Fruit fly (Drosophila melanogaster) whole organism, embryonic: Measurements from ENCODE around the gene c12.2.
A peak's percentile ranks its signal among the peaks of the same experiment; 100 is the strongest.

Experiments
- Antp ChIP-seq: fragments of 200-800 bp; sonication (Bioruptor generic); optimal IDR thresholded peaks from 3 replicates; lab custom pipeline; 2016; ENCODE audit warnings: missing biosample characterization, missing genetic modification characterization
- Blimp-1 ChIP-seq: fragments of 200-800 bp; sonication (Bioruptor generic); optimal IDR thresholded peaks from 3 replicates; lab custom pipeline; 2018; ENCODE audit warnings: missing biosample characterization, missing genetic modification characterization, mild to moderate bottlenecking, moderate library complexity, missing genetic modification reagents
- C15 ChIP-seq: fragments of 200-800 bp; sonication (Bioruptor generic); IDR thresholded peaks from 3 replicates; pipeline ENCODE4 v1.3.6; 2022; ENCODE audit warnings: missing biosample characterization, missing genetic modification characterization
- CG15514 ChIP-seq: fragments of 200-800 bp; sonication (Bioruptor generic); optimal IDR thresholded peaks from 3 replicates; lab custom pipeline; 2017; ENCODE audit warnings: missing biosample characterization, missing genetic modification characterization, mild to moderate bottlenecking, moderate library complexity, missing genetic modification reagents
- CG1603 ChIP-seq: fragments of 200-800 bp; sonication (Bioruptor generic); optimal IDR thresholded peaks from 2 replicates; lab custom pipeline; 2019; ENCODE audit warnings: missing biosample characterization, mild to moderate bottlenecking, missing genetic modification characterization, moderate library complexity
- CG17359 ChIP-seq: fragments of 200-800 bp; sonication (Bioruptor generic); optimal IDR thresholded peaks from 3 replicates; lab custom pipeline; 2018; ENCODE audit warnings: missing biosample characterization, mild to moderate bottlenecking, missing genetic modification characterization, moderate library complexity
- CG2116 ChIP-seq: fragments of 200-800 bp; sonication (Bioruptor generic); optimal IDR thresholded peaks from 3 replicates; lab custom pipeline; 2018; ENCODE audit warnings: missing biosample characterization, mild to moderate bottlenecking, missing genetic modification characterization
- CG2120 ChIP-seq: fragments of 200-800 bp; sonication (Bioruptor generic); optimal IDR thresholded peaks from 3 replicates; lab custom pipeline; 2016; ENCODE audit warnings: missing biosample characterization, missing genetic modification characterization
- CG2129 ChIP-seq: fragments of 200-800 bp; sonication (Bioruptor generic); IDR thresholded peaks from 2 replicates; pipeline ENCODE4 v1.3.6; 2022; ENCODE audit warnings: missing biosample characterization, missing genetic modification characterization; ENCODE audit not compliant: partially characterized antibody
- CG2199 ChIP-seq: fragments of 200-800 bp; sonication (Bioruptor generic); IDR thresholded peaks from 3 replicates; pipeline ENCODE4 v1.3.6; 2022; ENCODE audit warnings: missing biosample characterization, missing genetic modification characterization
- CG34376 ChIP-seq: fragments of 200-800 bp; sonication (Bioruptor generic); optimal IDR thresholded peaks from 2 replicates; lab custom pipeline; 2018; ENCODE audit warnings: missing biosample characterization, mild to moderate bottlenecking, missing genetic modification characterization
- CG3847 ChIP-seq: fragments of 200-800 bp; sonication (Bioruptor generic); IDR thresholded peaks from 2 replicates; pipeline ENCODE4 v1.3.6; 2022; ENCODE audit warnings: missing biosample characterization, missing genetic modification characterization
- CG4617 ChIP-seq: fragments of 200-800 bp; sonication (Bioruptor generic); optimal IDR thresholded peaks from 3 replicates; lab custom pipeline; 2016; ENCODE audit warnings: missing biosample characterization, missing genetic modification characterization, borderline replicate concordance
- CG5180 ChIP-seq: fragments of 200-800 bp; sonication (Bioruptor generic); optimal IDR thresholded peaks from 3 replicates; lab custom pipeline; 2017; ENCODE audit warnings: missing biosample characterization, missing genetic modification characterization, mild to moderate bottlenecking, moderate library complexity, missing genetic modification reagents
- CG5245 ChIP-seq: fragments of 200-800 bp; sonication (Bioruptor generic); optimal IDR thresholded peaks from 3 replicates; lab custom pipeline; 2016; ENCODE audit warnings: missing biosample characterization, missing genetic modification characterization
- CG9437 ChIP-seq: fragments of 200-800 bp; sonication (Bioruptor generic); optimal IDR thresholded peaks from 2 replicates; lab custom pipeline; 2018; ENCODE audit warnings: missing biosample characterization, mild to moderate bottlenecking, missing genetic modification characterization
- CHES-1-like ChIP-seq: fragments of 200-800 bp; sonication (Bioruptor generic); optimal IDR thresholded peaks from 2 replicates; lab custom pipeline; 2016; ENCODE audit warnings: missing biosample characterization, missing genetic modification characterization
- Camta ChIP-seq: fragments of 200-800 bp; sonication (Bioruptor generic); optimal IDR thresholded peaks from 2 replicates; lab custom pipeline; 2016; ENCODE audit warnings: missing biosample characterization, missing genetic modification characterization
- Chrac-16 ChIP-seq: fragments of 200-800 bp; sonication (Bioruptor generic); optimal IDR thresholded peaks from 3 replicates; lab custom pipeline; 2016; ENCODE audit warnings: missing biosample characterization, missing genetic modification characterization
- CrebB ChIP-seq: fragments of 200-800 bp; sonication (Bioruptor generic); optimal IDR thresholded peaks from 3 replicates; lab custom pipeline; 2018; ENCODE audit warnings: missing biosample characterization, mild to moderate bottlenecking, missing genetic modification characterization
- Dad ChIP-seq: fragments of 200-800 bp; sonication (Bioruptor generic); optimal IDR thresholded peaks from 3 replicates; lab custom pipeline; 2016; ENCODE audit warnings: missing biosample characterization, missing genetic modification characterization
- Elba2 ChIP-seq: fragments of 200-800 bp; sonication (Bioruptor generic); optimal IDR thresholded peaks from 3 replicates; lab custom pipeline; 2016; ENCODE audit warnings: missing biosample characterization, missing genetic modification characterization
- Ets97D ChIP-seq: fragments of 200-800 bp; sonication (Bioruptor generic); optimal IDR thresholded peaks from 3 replicates; lab custom pipeline; 2016; ENCODE audit warnings: missing biosample characterization, missing genetic modification characterization
- Kr ChIP-seq: fragments of 200-800 bp; sonication (Bioruptor generic); optimal IDR thresholded peaks from 2 replicates; lab custom pipeline; 2017; ENCODE audit warnings: missing biosample characterization, mild to moderate bottlenecking, missing genetic modification characterization
- Oaz ChIP-seq: fragments of 200-800 bp; sonication (Bioruptor generic); IDR thresholded peaks from 2 replicates; pipeline ENCODE4 v1.3.6; 2022; ENCODE audit warnings: missing biosample characterization, missing genetic modification characterization
- Optix ChIP-seq: fragments of 200-800 bp; sonication (Bioruptor generic); IDR thresholded peaks from 3 replicates; pipeline ENCODE4 v1.3.6; 2022; ENCODE audit warnings: missing biosample characterization, missing genetic modification characterization
- Ptx1 ChIP-seq: fragments of 200-800 bp; sonication (Bioruptor generic); IDR thresholded peaks from 2 replicates; pipeline ENCODE4 v1.3.6; 2022; ENCODE audit warnings: missing biosample characterization, missing genetic modification characterization
- Six4 ChIP-seq: fragments of 200-800 bp; sonication (Bioruptor generic); optimal IDR thresholded peaks from 2 replicates; lab custom pipeline; 2016; ENCODE audit warnings: missing biosample characterization, missing genetic modification characterization
- bbx ChIP-seq: fragments of 200-800 bp; sonication (Bioruptor generic); IDR thresholded peaks from 2 replicates; pipeline ENCODE4 v1.3.6; 2022; ENCODE audit warnings: missing biosample characterization, missing genetic modification characterization; ENCODE audit not compliant: partially characterized antibody
- chif ChIP-seq, 2 experiments: fragments of 200-800 bp; sonication (Bioruptor generic); optimal IDR thresholded peaks; 3 replicates each; lab custom pipeline; 2016; ENCODE audit warnings: missing biosample characterization in 2 of 2, missing genetic modification characterization in 2 of 2
- croc ChIP-seq: fragments of 200-800 bp; sonication (Bioruptor generic); conservative IDR thresholded peaks from 3 replicates; pipeline ENCODE4 v1.3.6; 2022; ENCODE audit warnings: missing biosample characterization, missing genetic modification characterization
- dmrt99B ChIP-seq: fragments of 200-800 bp; sonication (Bioruptor generic); optimal IDR thresholded peaks from 2 replicates; lab custom pipeline; 2018; ENCODE audit warnings: missing biosample characterization, mild to moderate bottlenecking, missing genetic modification characterization, moderate library complexity
- emc ChIP-seq: fragments of 200-800 bp; sonication (Bioruptor generic); optimal IDR thresholded peaks from 2 replicates; lab custom pipeline; 2016; ENCODE audit warnings: missing biosample characterization, missing genetic modification characterization
- ewg ChIP-seq: fragments of 200-800 bp; sonication (Bioruptor generic); optimal IDR thresholded peaks from 3 replicates; lab custom pipeline; 2017; ENCODE audit warnings: mild to moderate bottlenecking, missing biosample characterization, missing genetic modification reagents, missing genetic modification characterization
- inv ChIP-seq: fragments of 200-800 bp; sonication (Bioruptor generic); IDR thresholded peaks from 2 replicates; pipeline ENCODE4 v1.3.6; 2022; ENCODE audit warnings: missing biosample characterization, missing genetic modification characterization; ENCODE audit not compliant: partially characterized antibody
- jumu ChIP-seq: fragments of 200-800 bp; sonication (Bioruptor generic); optimal IDR thresholded peaks from 3 replicates; lab custom pipeline; 2016; ENCODE audit warnings: missing biosample characterization, missing genetic modification characterization
- kay ChIP-seq: fragments of 200-800 bp; sonication (Bioruptor generic); optimal IDR thresholded peaks from 2 replicates; lab custom pipeline; 2016; ENCODE audit warnings: missing biosample characterization, missing genetic modification characterization
- nmo ChIP-seq: fragments of 200-800 bp; sonication (Bioruptor generic); optimal IDR thresholded peaks from 2 replicates; lab custom pipeline; 2018; ENCODE audit warnings: missing biosample characterization, mild to moderate bottlenecking, missing genetic modification characterization, moderate library complexity
- odd ChIP-seq: fragments of 200-800 bp; sonication (Bioruptor generic); optimal IDR thresholded peaks from 2 replicates; lab custom pipeline; 2017; ENCODE audit warnings: missing biosample characterization, mild to moderate bottlenecking, missing genetic modification characterization
- peb ChIP-seq: fragments of 200-800 bp; sonication (Bioruptor generic); IDR thresholded peaks from 2 replicates; pipeline ENCODE4 v1.3.6; 2022; ENCODE audit warnings: missing biosample characterization, missing genetic modification characterization
- prd ChIP-seq, 3 experiments: fragments of >200 bp in 2 of 3; fragments of 200-800 bp in 1 of 3; sonication (Bioruptor generic) in 1 of 3; optimal IDR thresholded peaks in 2 of 3; IDR thresholded peaks in 1 of 3; 2 replicates in 2 of 3; 3 replicates in 1 of 3; pipeline versions ENCODE4 v1.3.6 to Lab custom; 2017 to 2022; ENCODE audit warnings: missing biosample characterization in 1 of 3, missing genetic modification characterization in 1 of 3
- psq ChIP-seq: fragments of 200-800 bp; sonication (Bioruptor generic); optimal IDR thresholded peaks from 2 replicates; lab custom pipeline; 2017; ENCODE audit warnings: missing biosample characterization, missing genetic modification characterization
- ro ChIP-seq: fragments of 200-800 bp; sonication (Bioruptor generic); IDR thresholded peaks from 2 replicates; pipeline ENCODE4 v1.3.6; 2022; ENCODE audit warnings: missing biosample characterization, missing genetic modification characterization
- so ChIP-seq: fragments of 200-800 bp; sonication (Bioruptor generic); IDR thresholded peaks from 3 replicates; pipeline ENCODE4 v1.3.6; 2022; ENCODE audit warnings: missing biosample characterization, missing genetic modification characterization
- sug ChIP-seq: fragments of 200-800 bp; optimal IDR thresholded peaks from 2 replicates; lab custom pipeline; 2019; ENCODE audit warnings: missing biosample characterization, mild to moderate bottlenecking, missing genetic modification characterization, moderate library complexity
- ttk ChIP-seq: fragments of 200-800 bp; sonication (Bioruptor generic); IDR thresholded peaks from 2 replicates; pipeline ENCODE4 v2.1.2; 2022; ENCODE audit warnings: missing biosample characterization, missing genetic modification characterization
- twi ChIP-seq: fragments of 200-800 bp; optimal IDR thresholded peaks from 2 replicates; lab custom pipeline; 2019; ENCODE audit warnings: missing biosample characterization, mild to moderate bottlenecking, missing genetic modification characterization, moderate library complexity
- wor ChIP-seq: fragments of 200-800 bp; sonication (Bioruptor generic); IDR thresholded peaks from 2 replicates; pipeline ENCODE4 v1.3.6; 2022; ENCODE audit warnings: missing biosample characterization, missing genetic modification characterization

The c12.2 gene

DNA sequence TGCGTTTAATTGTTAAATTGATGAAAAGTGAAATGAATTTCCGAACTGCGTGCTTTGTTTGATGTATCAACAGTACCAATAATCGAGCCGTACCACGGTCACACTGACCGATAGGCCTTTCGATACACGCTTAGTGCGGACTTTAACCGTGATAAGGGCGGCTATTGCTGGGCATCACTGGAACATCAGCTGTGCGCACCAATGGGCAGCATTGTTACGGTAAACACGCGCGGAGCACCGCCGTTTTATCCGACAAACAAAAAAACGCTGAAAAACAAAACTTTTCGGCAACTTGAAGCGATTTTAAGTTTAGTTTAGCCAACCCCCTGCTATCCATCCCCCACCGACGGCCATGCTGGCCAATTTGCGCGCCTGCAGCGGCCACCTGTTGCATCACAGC is at the start of gene c12.2, which contains the start of gene c12.1 (continued):
- no peak for TF ChIP-seq Camta (GFP tag; lab: Kevin White, UChicago)
- no peak for TF ChIP-seq CG5245 (GFP tag; lab: Kevin White, UChicago)
- no peak for TF ChIP-seq twi
- TF ChIP-seq Antp (GFP tag; lab: Kevin White, UChicago): no peak
- no peak for TF ChIP-seq CG5180 (GFP tag; lab: Kevin White, UChicago)
- TF ChIP-seq wor (GFP tag; lab: Robert Waterston, UW): no peak
- no peak for TF ChIP-seq Dad
- TF ChIP-seq inv (GFP tag; lab: Robert Waterston, UW): peak; percentile 39; the same call in 1 of the 2 replicates
- no peak for TF ChIP-seq Six4 (GFP tag; lab: Kevin White, UChicago)
- no peak for TF ChIP-seq Optix (GFP tag; lab: Robert Waterston, UW)
- TF ChIP-seq nmo: peak; percentile 49
- peak; percentile 92 for TF ChIP-seq CG4617 (GFP tag; lab: Kevin White, UChicago)
- TF ChIP-seq Chrac-16 (GFP tag; lab: Kevin White, UChicago): no peak
- peak; percentile 75 for TF ChIP-seq CG15514 (GFP tag; lab: Kevin White, UChicago)
- no peak for TF ChIP-seq sug (tag; lab: Kevin White, UChicago)
- TF ChIP-seq ro (GFP tag; lab: Robert Waterston, UW): no peak
- TF ChIP-seq jumu (GFP tag; lab: Kevin White, UChicago): peak; percentile 51
- TF ChIP-seq CG2120 (GFP tag; lab: Kevin White, UChicago): peak; percentile 23
- TF ChIP-seq emc: no peak
- TF ChIP-seq, all 482 proteins: peak for 102

- TF ChIP-seq prd (optimal IDR thresholded peaks at IDR 0.05; lab: Kevin White, UChicago) (no peak), prd (GFP tag; IDR thresholded peaks at IDR 0.05; lab: Robert Waterston, UW) (no peak), CG17359 (tag; lab: Kevin White, UChicago) (no peak), chif (GFP tag; optimal IDR thresholded peaks at IDR 0.05; lab: Kevin White, UChicago) (no peak), CG3847 (GFP tag; lab: Robert Waterston, UW) (no peak), ttk (GFP tag; lab: Robert Waterston, UW) (no peak), Kr (GFP tag; lab: Kevin White, UChicago) (no peak), CG9437 (GFP tag; lab: Kevin White, UChicago) (no peak), CG2129 (GFP tag; lab: Robert Waterston, UW) (no peak), CG2199 (GFP tag; lab: Robert Waterston, UW) (no peak), Oaz (GFP tag; lab: Robert Waterston, UW) (no peak), peb (GFP tag; lab: Robert Waterston, UW) (no peak), so (GFP tag; lab: Robert Waterston, UW) (no peak), CHES-1-like (GFP tag; lab: Kevin White, UChicago) (no peak), dmrt99B (no peak), croc (GFP tag; lab: Robert Waterston, UW) (no peak), ewg (GFP tag; lab: Kevin White, UChicago) (no peak), CG34376 (GFP tag; lab: Kevin White, UChicago) (no peak)
These were observed 49.3 kb upstream of the c12.2 start, which contains the start of gene CG17440 for dm6 chrX:9269825-9270224. CG17440 (minus strand) TSS chrX:9269925.

- no peak for TF ChIP-seq psq (GFP tag; lab: Kevin White, UChicago)
- no peak for TF ChIP-seq Ets97D (GFP tag; lab: Kevin White, UChicago)
- no peak for TF ChIP-seq dmrt99B
- TF ChIP-seq CrebB (tag; lab: Kevin White, UChicago): no peak
- TF ChIP-seq CG1603 (tag; lab: Kevin White, UChicago): no peak
- TF ChIP-seq Ptx1: no peak
- TF ChIP-seq odd (GFP tag; lab: Kevin White, UChicago): no peak
- no peak for TF ChIP-seq C15 (GFP tag; lab: Robert Waterston, UW)
- TF ChIP-seq kay (GFP tag; lab: Kevin White, UChicago): no peak
- no peak; the same call in 1 of the 2 replicates for TF ChIP-seq bbx
- peak; percentile 66 for TF ChIP-seq CG2116
- TF ChIP-seq Elba2 (GFP tag; lab: Kevin White, UChicago): no peak
- TF ChIP-seq Blimp-1: no peak
These were observed 46.2 kb upstream of the c12.2 start, which contains the start of the genes Cfp1 and Aladin for dm6 chrX:9272830-9273507. Cfp1 (minus strand) TSS chrX:9272960. Aladin (plus strand) TSS chrX:9273413.
